Worm (Caenorhabditis elegans): Measurements from ENCODE around the gene Y51A2A.12.

Gene Y51A2A.12

DNA sequence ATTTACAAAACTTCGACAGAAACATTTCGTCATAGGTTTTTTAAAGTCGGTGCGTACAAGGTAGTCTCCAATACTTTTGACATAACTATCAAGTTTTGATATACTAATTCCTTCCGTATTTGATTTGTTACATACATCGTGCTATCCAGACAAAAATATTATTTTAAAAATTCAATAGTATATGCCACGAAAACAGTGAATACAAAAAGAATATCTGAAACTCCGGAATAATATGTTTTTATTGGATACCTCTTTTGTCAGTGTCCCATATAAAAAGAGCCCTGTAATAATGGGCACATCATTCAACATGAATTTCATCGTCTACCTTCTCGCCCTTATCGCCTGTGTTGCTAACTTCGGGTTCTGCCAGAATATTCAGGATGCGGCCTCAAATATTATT lies at the start of gene Y51A2A.12:
Gene Y51A2A.12 (plus strand): TSS at position 301 of the 400 bp plus-strand sequence.
- no peak for TF ChIP-seq unc-62 (GFP tag; optimal IDR thresholded peaks at IDR 0.05)

DNA sequence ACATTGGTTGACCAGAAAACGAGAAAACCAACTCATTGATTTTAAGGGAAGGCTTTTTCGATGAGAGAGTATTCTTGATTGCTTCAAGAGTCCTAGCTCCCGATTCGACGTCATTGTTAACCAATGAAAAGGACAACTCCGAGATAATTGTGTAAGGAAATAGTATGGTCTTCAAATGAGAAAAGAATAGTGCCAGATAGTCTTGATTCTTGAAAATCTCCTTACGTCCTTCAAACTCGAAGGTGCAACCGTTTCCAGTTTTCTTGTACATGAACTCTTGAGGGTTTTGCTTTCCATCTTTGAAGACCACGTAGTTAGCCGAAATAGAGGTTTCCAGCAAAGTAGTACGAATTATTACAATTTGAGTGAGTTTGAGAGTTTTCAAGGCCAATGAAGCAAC lies 49.2 kb upstream of the Y51A2A.12 start:
- TF ChIP-seq unc-62 (GFP tag; optimal IDR thresholded peaks at IDR 0.05): no peak

DNA sequence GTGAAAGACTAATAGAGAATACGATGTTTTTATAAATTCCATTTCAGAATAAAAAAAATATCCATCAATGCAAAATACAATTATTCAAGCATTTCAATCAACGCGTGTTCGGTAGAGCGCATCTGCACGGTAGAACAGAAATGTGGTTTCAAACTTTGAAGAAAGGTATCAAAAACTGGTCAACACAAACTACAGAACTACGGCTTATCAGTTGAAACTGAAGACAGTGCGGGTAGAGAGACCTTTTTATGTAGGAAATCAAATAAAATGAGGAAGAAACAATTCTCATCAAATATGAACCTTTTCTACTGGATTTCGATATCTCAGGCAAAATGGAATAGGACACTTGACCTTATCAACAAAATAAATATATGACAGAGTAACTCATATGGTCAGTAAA lies 48.0 kb upstream of the Y51A2A.12 start:
- no peak for TF ChIP-seq unc-62 (GFP tag; optimal IDR thresholded peaks at IDR 0.05)

DNA sequence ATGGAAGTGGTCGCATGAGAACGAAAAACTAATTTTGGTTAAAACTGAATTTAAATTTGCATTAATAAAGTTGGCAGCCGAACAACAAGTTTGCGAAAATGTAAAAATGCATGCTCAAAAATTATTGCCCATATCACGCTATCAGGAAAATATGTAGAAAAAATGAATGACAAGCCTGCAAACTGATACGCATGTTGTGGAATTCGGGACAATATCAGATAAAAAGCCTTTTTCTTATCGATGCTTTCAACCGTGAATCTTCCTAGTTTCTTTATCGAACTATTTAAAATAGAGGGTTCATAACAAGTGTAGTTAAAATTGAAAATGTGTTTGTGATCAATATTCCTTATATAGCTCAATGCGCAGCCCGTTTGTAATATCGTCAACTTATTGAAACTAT lies 46.3 kb upstream of the Y51A2A.12 start:
- no peak for TF ChIP-seq unc-62 (GFP tag; optimal IDR thresholded peaks at IDR 0.05)

DNA sequence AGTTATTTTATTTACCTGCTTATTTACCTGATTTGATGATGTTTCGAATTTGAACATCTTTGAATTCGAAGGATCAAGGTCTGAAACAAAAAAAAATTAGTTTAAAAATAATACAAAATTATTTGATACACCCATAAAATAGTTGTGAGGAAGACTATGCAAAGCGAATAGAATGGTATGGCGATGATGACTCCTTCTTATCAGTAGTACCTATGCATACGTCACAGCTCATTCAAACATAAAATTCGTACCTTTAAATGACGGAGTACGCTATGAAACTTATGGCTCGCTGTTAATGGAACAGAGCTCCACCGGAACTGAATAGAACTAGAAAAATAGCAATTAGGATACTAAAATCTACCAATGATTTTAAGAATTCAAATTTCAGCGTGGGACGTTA lies 40.2 kb upstream of the Y51A2A.12 start, which contains the start of gene R10E8.1:
Gene R10E8.1 (minus strand): TSS at position 178 of the 400 bp plus-strand sequence.
- TF ChIP-seq unc-62 (GFP tag; optimal IDR thresholded peaks at IDR 0.05): no peak

DNA sequence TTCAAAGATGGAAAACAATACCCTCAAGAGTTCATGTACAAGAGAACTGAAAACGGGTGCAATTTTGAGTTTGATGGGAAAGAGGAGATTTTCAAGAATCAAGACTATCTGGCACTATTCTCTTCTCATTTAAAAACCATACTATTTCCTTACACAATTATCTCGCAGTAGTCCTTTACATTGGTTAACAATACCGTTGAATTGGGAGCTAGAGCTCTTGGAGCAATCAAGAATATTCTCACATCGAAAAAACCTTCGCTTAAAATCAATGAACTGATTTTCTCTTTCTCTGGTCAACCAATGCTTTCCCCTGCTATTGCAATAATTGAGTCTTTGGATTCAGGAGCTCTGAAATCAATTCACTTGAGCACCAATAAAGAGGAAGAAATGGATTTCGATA lies 38.9 kb upstream of the Y51A2A.12 start, which contains the start of gene R10E8.2:
Gene R10E8.2 (plus strand): TSS at position 301 of the 400 bp plus-strand sequence.
- no peak for TF ChIP-seq unc-62 (GFP tag; optimal IDR thresholded peaks at IDR 0.05)

DNA sequence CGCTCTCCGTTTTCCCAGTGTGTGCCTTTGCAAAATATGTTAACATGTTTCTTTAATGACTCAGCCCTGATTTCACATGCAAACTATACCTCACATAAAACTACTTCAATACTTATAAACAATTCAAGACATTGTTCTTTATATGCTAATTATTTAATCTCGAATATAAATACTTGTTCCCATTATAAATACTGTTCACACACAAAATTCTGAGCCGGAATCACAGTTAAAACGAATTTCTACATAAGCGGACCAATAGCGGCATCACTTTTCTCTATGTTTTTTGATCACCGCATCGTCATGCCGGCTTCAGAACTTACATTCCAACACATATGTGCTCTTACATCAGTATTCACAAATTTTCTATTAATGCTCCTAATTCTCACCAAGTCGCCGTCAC lies 37.9 kb upstream of the Y51A2A.12 start, which contains the start of gene R10E8.5:
Gene R10E8.5 (plus strand): TSS at position 301 of the 400 bp plus-strand sequence.
- TF ChIP-seq unc-62 (GFP tag; optimal IDR thresholded peaks at IDR 0.05): no peak

DNA sequence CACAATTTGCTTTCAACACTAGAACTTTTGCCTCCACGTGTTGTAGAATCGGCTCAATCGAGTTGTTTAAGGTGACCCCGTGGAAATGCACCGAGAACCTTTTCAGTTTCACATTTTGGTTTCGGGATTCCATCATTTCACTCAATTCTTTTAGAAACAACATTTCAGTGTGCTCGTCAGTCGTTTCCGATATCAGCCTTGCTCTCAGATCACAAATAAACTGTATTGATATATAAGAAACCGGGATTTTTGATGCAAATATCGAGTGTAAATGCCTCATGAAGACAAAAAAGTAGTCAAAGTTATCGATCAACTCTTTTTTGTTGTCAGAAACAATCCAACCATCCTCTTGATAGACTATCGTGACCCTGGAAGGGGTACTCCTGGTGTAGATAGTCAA lies 26.9 kb upstream of the Y51A2A.12 start:
- no peak for TF ChIP-seq unc-62 (GFP tag; optimal IDR thresholded peaks at IDR 0.05)

DNA sequence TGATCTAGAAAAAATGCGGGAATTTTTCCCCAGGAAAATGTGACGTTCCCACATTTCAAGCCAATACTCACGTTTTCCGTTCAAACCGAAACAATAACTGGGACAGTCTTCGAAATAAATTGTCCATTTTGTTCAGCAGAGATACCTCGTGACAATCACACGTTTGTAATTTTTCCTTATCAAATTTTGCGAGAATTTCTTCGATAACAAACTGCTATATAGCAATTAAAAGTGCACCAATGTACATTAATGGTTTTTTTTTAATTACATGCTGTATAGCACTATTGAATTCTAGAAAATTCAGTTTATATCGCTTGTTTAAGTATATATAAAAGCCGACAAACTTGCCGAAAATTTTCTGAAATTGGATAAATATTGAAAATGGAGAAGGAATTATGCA lies 26.2 kb upstream of the Y51A2A.12 start, which contains the start of gene R10E8.6:
Gene R10E8.6 (minus strand): TSS at position 154 of the 400 bp plus-strand sequence.
- TF ChIP-seq unc-62 (GFP tag; optimal IDR thresholded peaks at IDR 0.05): no peak

DNA sequence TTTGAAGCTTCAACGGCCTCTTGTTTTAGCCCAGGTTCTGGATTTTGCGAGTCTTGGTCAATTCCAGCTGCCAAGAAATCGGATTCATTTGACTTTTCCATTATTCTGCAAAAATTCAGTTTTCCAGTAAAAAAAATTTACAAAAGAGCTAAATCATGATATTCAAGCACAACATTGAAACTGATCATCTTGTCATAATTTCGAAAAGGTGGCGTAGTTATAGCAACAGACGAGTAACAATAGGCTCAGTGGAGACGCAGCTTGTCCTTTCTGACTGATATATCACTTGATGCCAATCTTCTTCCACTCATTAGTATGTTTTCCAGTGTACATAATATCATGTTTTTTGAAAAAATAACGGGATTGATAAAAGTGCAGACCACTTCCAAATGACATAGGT lies 23.7 kb upstream of the Y51A2A.12 start, which contains the start of gene fbxa-213:
Gene fbxa-213 (minus strand): TSS at position 101 of the 400 bp plus-strand sequence.
- no peak for TF ChIP-seq unc-62 (GFP tag; optimal IDR thresholded peaks at IDR 0.05)

DNA sequence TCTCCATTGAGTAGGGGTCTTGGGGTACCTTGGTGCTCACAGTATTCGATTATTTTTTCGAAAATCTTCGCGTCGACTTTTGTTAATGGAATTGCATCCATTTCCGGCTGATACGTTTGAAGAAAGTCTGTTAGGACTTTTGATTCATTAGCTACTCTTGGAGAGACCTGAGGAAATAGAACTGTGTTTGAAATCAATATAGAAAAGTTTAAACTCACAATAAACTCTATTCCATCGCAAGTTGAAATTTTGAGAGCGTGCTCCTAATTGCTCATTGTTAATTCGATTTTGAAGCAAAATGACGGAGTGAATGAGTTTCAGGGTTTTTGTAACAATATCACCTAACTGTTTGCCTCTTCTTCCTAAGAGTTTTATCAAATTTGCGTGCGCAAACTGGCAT lies 22.5 kb upstream of the Y51A2A.12 start, which contains the start of gene skr-6:
Gene skr-6 (minus strand): TSS at position 101 of the 400 bp plus-strand sequence.
- no peak for TF ChIP-seq unc-62 (GFP tag; optimal IDR thresholded peaks at IDR 0.05)

DNA sequence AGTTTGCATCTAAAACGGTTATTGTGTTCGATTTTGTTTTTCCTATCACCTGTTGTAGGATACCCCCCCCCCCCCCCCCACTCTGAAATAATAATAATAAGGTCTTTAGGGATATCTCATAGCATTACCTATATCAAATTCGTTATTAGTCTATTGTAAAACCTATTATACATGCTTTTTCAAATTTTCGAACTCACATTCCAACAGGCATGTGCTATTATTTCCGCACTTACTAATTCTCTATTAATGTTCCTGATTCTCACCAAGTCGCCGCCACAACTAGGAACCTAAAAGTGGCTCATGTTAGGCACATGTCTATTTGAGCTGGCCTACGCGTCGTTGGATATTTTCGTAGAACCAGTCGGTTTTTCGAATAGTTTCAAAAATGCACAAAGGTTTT lies 22.0 kb upstream of the Y51A2A.12 start, which contains the start of gene Y37H2C.4:
Gene Y37H2C.4 (plus strand): TSS at position 301 of the 400 bp plus-strand sequence.
- no peak for TF ChIP-seq unc-62 (GFP tag; optimal IDR thresholded peaks at IDR 0.05)

DNA sequence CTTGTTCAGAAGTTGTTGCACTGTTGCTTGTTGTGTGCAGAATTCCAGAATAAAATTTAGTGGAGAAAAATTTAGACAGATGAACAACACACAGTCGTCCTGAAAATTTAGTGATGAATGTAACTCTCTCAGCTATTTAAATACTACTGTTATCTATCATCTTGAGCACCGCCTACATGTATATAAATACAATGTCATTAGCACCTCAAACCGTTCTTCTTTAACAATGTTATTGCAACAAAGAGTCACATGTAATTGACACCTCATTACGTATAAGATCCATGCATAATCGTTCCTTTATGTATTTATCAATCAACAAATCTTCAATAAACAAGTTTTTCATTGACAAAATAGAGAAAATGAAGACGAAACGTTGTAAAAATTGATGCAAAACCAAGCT lies 11.6 kb upstream of the Y51A2A.12 start, which contains the start of gene Y51A2A.16:
Gene Y51A2A.16 (minus strand): TSS at position 101 of the 400 bp plus-strand sequence.
- TF ChIP-seq unc-62 (GFP tag; optimal IDR thresholded peaks at IDR 0.05): no peak

DNA sequence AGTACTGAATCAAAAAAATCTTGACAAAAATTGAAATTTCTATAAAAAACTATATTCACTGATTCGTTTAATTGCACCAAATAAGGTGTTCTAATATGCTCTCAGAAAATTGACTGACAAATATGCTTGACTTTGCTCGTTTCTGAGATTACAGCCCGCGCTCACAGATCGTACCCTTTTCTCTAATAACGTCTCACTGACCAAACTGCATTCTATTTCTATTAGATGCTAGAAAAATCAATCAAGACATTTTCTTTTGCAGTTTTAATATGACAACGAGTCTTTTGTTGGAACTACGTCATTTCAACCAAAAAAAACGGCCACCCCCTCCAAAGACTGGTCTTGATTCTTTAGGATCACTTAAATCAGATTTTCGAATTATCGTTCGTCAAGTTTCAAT lies 9.8 kb upstream of the Y51A2A.12 start, which contains the start of gene clec-247:
Gene clec-247 (plus strand): TSS at position 301 of the 400 bp plus-strand sequence.
- TF ChIP-seq unc-62 (GFP tag; optimal IDR thresholded peaks at IDR 0.05): no peak

DNA sequence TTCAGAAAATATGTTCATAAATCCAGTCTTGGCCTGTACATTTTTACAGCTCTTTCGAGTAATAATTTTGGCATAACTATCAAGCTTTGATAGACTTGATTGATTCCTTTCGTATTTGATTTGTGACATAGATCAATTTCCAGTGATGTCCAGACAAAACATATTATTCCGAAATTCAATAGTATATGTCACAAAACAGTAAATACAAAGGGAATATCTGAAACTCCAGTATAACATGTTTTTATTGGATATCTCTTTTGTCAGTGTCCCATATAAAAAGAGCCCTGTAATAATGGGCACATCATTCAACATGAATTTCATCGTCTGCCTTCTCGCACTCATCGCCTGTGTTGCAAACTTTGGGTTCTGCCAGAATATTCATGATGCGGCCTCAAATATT lies 1.8 kb upstream of the Y51A2A.12 start, which contains the start of gene Y51A2A.4:
Gene Y51A2A.4 (plus strand): TSS at position 301 of the 400 bp plus-strand sequence.
- TF ChIP-seq unc-62 (GFP tag; optimal IDR thresholded peaks at IDR 0.05): no peak

DNA sequence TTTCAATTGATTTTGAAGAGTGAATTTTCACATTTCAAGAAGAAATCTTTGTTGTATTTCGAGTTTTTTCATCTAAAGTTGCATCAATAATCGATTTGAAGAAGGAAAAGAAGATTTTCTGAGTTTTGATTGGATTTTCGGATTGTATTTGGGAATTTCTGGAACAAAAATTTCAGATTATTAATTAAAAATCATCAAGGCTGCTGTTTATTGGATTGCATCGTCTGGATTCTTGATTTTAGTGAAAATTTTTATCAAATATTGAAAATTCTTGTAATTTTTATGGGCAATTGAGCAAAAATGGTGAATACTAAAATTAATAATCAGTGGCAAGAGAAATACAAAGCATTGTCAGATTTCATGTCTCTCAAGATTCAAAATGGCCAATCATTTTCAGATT lies 6.1 kb downstream of the Y51A2A.12 start, which contains the start of gene Y51A2A.5:
Gene Y51A2A.5 (plus strand): TSS at position 301 of the 400 bp plus-strand sequence.
- no peak for TF ChIP-seq unc-62 (GFP tag; optimal IDR thresholded peaks at IDR 0.05)

DNA sequence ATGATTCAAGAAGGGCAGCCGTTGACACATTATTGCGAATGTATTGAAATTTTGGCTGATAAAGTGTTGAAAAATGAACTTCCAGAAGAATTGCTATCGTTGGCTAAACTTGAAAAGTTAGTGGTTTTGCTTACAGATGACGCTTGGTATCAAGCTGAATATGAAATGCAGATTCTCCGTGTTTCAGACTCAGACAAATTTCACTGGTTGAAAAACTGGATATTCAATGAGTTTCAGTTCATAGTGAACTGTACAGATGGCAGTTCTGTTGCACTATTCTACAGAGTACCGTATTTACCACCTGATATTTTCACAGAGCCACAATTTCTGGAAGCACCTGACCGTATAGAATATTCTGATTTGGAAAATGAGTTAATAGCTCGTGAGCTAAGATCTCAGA lies 6.9 kb downstream of the Y51A2A.12 start:
- no peak for TF ChIP-seq unc-62 (GFP tag; optimal IDR thresholded peaks at IDR 0.05)

All from whole organism, dauer.